Fruit fly (Drosophila melanogaster): ENCODE measurements around the gene CG6790.

Gene CG6790

DNA sequence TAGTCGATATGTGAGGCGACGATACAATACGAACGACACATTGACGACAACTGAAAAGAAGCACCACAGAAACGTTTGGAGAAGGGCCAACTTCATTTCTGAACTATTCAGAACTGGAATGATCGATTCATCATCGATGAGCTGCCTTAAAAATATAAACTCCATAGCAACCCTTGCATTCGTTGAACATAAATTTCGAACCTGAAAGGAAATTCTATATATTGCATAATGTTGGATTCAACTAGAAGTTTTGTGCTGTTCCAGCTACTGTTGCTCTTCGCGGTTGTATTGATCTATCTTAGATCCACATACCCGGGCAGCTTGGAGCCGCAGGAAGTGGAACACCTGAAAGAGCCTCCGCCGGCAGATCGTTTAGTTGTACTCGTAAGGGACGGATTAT, at the start of gene CG6790, which contains the start of gene CG5342:
Gene CG6790 (minus strand): TSS at position 101 of the 400 bp plus-strand sequence.
Gene CG5342 (plus strand): TSS at position 182 of the 400 bp plus-strand sequence.
- TF ChIP-seq foxo (GFP tag; optimal IDR thresholded peaks at IDR 0.05) (no peak), Dif (GFP tag; optimal IDR thresholded peaks at IDR 0.05; ENCODE audit: partially characterized antibody) (no peak)

DNA sequence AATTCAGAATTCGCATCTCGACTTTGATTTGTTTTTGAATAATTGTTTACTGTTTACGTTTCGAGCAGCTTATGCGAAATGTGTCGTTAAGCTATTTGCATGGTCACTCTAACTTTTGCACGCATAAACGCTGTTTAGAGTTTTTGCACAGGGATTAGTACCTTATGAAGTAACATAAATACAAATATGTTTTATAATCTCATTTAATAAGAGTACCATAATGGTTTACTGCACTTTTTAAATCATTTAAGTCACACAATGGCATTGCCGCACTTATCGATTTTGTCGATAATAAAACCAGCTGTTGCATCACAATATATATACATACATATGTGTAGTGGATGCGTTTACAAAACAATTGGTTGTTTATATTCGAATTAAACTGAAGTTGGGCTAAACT, 48.0 kb upstream of the CG6790 start, which contains the start of the genes CG6813 and CG18764:
Gene CG6813 (minus strand): TSS at position 68 of the 400 bp plus-strand sequence.
Gene CG18764 (plus strand): TSS at position 319 of the 400 bp plus-strand sequence.
- no peak for TF ChIP-seq tai (GFP tag; optimal IDR thresholded peaks at IDR 0.05)

DNA sequence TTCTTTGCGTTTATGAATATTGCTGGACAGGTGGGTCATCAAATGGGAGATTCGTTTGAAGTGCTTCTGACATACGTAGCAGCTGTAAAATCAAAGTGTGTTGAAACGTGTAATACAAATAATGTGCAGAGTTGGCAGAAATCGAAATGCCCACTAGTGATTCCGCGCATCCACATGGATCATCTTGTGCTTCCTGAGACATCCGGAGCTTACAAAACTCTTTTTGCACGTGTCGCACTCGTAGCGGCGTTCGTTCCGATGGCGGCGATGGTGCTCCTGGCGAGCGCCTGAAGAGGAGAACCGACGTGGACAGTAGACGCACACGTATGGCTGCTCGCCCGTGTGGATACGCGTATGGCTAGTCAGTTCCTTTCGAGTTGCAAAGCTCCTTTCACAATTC, 47.0 kb upstream of the CG6790 start, which contains the start of gene Zaf1:
Gene Zaf1 (minus strand): TSS at position 101 of the 400 bp plus-strand sequence.
- no peak for TF ChIP-seq fru (GFP tag; optimal IDR thresholded peaks at IDR 0.05)
- no peak for TF ChIP-seq Hr83 (GFP tag; optimal IDR thresholded peaks at IDR 0.05; ENCODE audit: poor library complexity, severe bottlenecking)
- TF ChIP-seq foxo (GFP tag; optimal IDR thresholded peaks at IDR 0.05), result no peak
- TF ChIP-seq woc (GFP tag; optimal IDR thresholded peaks at IDR 0.05), result no peak
- no peak for TF ChIP-seq HLH106 (tag; optimal IDR thresholded peaks at IDR 0.05)
- TF ChIP-seq tai (GFP tag; optimal IDR thresholded peaks at IDR 0.05), result no peak
- TF ChIP-seq Mio (GFP tag; optimal IDR thresholded peaks at IDR 0.05), result no peak

DNA sequence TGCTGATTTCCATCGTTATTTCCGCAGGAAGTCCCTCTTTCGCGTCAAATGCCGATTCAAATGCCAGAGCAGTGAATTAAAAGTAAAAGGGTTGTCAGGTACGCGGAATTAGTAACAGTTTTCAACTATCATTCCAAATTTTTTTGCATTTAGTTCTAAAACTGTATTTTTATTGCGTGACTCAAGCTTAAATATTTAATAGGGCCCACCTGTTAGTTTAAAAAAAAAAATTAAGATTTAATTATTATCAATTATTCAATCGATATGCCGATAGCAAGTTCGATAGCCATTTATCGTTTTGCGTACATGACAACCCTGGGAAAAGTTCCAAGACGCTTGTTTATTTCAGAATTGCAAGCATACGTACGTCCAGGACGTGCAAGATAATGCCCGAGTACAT, 44.5 kb upstream of the CG6790 start, which contains the start of gene CG14711:
Gene CG14711 (plus strand): TSS at position 315 of the 400 bp plus-strand sequence.
- TF ChIP-seq sage (GFP tag; optimal IDR thresholded peaks at IDR 0.05) (no peak), HLH106 (tag; optimal IDR thresholded peaks at IDR 0.05) (peak; percentile 84), h (GFP tag; optimal IDR thresholded peaks at IDR 0.05) (no peak), pan (optimal IDR thresholded peaks at IDR 0.05) (no peak), woc (GFP tag; optimal IDR thresholded peaks at IDR 0.05) (no peak), Jra (GFP tag; optimal IDR thresholded peaks at IDR 0.05) (no peak), ey (GFP tag; optimal IDR thresholded peaks at IDR 0.05) (peak; percentile 73), dl (GFP tag; optimal IDR thresholded peaks at IDR 0.05; ENCODE audit: insufficient read depth in 1 of 2, partially characterized antibody in 2 of 2) (no peak), dmrt93B (GFP tag; optimal IDR thresholded peaks at IDR 0.05) (no peak), Sp1 (GFP tag; optimal IDR thresholded peaks at IDR 0.05) (peak; percentile 83), sv (GFP tag; optimal IDR thresholded peaks at IDR 0.05) (peak; percentile 80), foxo (GFP tag; optimal IDR thresholded peaks at IDR 0.05) (peak in 1 of 2 experiments; percentile 89), Hr83 (GFP tag; optimal IDR thresholded peaks at IDR 0.05; ENCODE audit: poor library complexity, severe bottlenecking) (peak; percentile 63), Rel (GFP tag; optimal IDR thresholded peaks at IDR 0.05) (no peak), Rel (tag; optimal IDR thresholded peaks at IDR 0.05) (peak; percentile 93), Vsx2 (GFP tag; optimal IDR thresholded peaks at IDR 0.05; ENCODE audit: partially characterized antibody) (no peak), CG9705 (GFP tag; optimal IDR thresholded peaks at IDR 0.05) (peak; percentile 78), N (GFP tag; optimal IDR thresholded peaks at IDR 0.05) (no peak), CrebA (GFP tag; optimal IDR thresholded peaks at IDR 0.05; ENCODE audit: borderline replicate concordance) (no peak), OdsH (GFP tag; optimal IDR thresholded peaks at IDR 0.05) (peak; percentile 76), Dif (GFP tag; optimal IDR thresholded peaks at IDR 0.05; ENCODE audit: partially characterized antibody) (no peak), usp (GFP tag; optimal IDR thresholded peaks at IDR 0.05) (no peak), psq (GFP tag; optimal IDR thresholded peaks at IDR 0.05) (peak; percentile 76), CG32264 (GFP tag; optimal IDR thresholded peaks at IDR 0.05) (no peak), dsf (GFP tag; optimal IDR thresholded peaks at IDR 0.05; ENCODE audit: borderline replicate concordance) (peak; percentile 64)

DNA sequence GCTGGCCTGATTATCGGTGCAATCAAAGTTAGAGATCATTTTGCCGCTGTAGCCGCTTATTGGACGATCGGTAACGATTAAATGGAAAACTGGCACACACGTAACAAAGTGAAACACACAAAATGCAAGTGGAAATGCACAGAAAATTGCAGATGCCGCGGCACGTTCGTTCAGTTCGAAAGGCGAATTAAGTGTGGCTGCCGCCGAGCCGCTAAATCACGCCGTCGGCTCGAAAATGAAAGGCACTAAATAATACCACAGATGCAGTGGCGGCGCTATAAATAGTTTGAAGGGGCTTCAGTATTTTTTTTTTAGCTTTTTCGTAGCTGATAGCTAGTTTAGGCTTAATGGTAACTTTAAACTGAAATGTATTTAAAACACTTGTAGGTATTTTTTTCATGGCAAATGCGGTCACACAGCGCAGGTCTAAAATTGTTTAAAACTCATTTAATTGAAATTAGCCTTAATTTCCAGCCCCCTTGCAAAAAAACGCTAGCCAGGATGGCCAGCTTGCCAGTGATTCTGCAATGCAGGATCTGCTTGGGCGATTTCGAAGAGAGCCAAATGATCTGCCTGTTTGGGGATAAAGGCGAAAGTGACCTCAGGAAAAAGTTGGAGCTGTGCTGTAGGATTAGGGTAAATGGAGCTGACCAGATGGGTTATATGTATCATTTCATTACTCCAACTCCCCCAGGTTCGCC, 41.3 kb upstream of the CG6790 start, which contains the start of the genes Jupiter and CG14710:
Gene Jupiter (minus strand): TSS at position 198 of the 701 bp plus-strand sequence.
Gene CG14710 (plus strand): TSS at position 382 of the 701 bp plus-strand sequence.
- TF ChIP-seq woc (GFP tag; optimal IDR thresholded peaks at IDR 0.05) (peak; percentile 37), CG9705 (GFP tag; optimal IDR thresholded peaks at IDR 0.05) (peak; percentile 56), h (GFP tag; optimal IDR thresholded peaks at IDR 0.05) (peak; percentile 68), foxo (GFP tag; optimal IDR thresholded peaks at IDR 0.05) (peak in 1 of 2 experiments; percentile 73), Hr83 (GFP tag; optimal IDR thresholded peaks at IDR 0.05; ENCODE audit: poor library complexity, severe bottlenecking) (peak; percentile 79), HLH106 (tag; optimal IDR thresholded peaks at IDR 0.05) (peak; percentile 63), psq (GFP tag; optimal IDR thresholded peaks at IDR 0.05) (peak; percentile 37), Mio (GFP tag; optimal IDR thresholded peaks at IDR 0.05) (no peak), Sp1 (GFP tag; optimal IDR thresholded peaks at IDR 0.05) (peak; percentile 60), Jra (GFP tag; optimal IDR thresholded peaks at IDR 0.05) (peak; percentile 29), jim (GFP tag; optimal IDR thresholded peaks at IDR 0.05) (peak; percentile 10), br (GFP tag; optimal IDR thresholded peaks at IDR 0.05) (peak; percentile 3), dsf (GFP tag; optimal IDR thresholded peaks at IDR 0.05; ENCODE audit: borderline replicate concordance) (peak; percentile 36), Myc (optimal IDR thresholded peaks at IDR 0.05) (peak; percentile 46), Hr78 (GFP tag; optimal IDR thresholded peaks at IDR 0.05) (no peak), fru (GFP tag; optimal IDR thresholded peaks at IDR 0.05) (peak; percentile 60), sv (GFP tag; optimal IDR thresholded peaks at IDR 0.05) (peak; percentile 62), Abd-B (GFP tag; optimal IDR thresholded peaks at IDR 0.05) (no peak), N (GFP tag; optimal IDR thresholded peaks at IDR 0.05) (no peak), Hnf4 (GFP tag; optimal IDR thresholded peaks at IDR 0.05) (peak; percentile 76), rgr (GFP tag; optimal IDR thresholded peaks at IDR 0.05) (peak; percentile 33), OdsH (GFP tag; optimal IDR thresholded peaks at IDR 0.05) (peak; percentile 48), ey (GFP tag; optimal IDR thresholded peaks at IDR 0.05) (peak; percentile 67), Rel (GFP tag; optimal IDR thresholded peaks at IDR 0.05) (no peak), Rel (tag; optimal IDR thresholded peaks at IDR 0.05) (peak; percentile 47), Dfd (GFP tag; optimal IDR thresholded peaks at IDR 0.05) (no peak), pan (optimal IDR thresholded peaks at IDR 0.05) (no peak), dmrt93B (GFP tag; optimal IDR thresholded peaks at IDR 0.05) (no peak)

Measured in whole organism, wandering third instar larva.